Worm (Caenorhabditis elegans): ENCODE measurements around the gene col-157.

Gene col-157

DNA sequence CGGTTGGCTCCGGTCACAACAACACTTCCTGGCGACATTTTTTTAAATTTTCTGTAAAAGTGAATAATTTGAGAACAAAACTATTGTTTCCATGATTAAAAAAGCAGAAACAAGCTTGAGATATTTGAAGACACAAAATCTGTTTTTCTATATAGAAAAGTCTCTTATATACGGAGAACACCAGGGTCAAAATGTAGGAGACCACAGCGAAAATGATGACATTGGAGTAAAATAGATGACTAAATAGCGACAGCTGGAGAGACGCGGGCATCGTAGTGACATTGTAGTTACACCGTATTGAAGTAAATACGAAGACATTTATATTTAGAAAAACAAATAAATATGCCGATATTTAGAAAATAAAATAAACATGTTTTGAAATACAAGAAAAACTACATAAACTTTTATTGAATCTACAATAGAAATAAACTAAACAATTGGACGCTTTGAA lies 32.3 kb downstream of the col-157 start, which contains the start of gene sdz-8:
Gene sdz-8 (minus strand): TSS at position 51 of the 451 bp plus-strand sequence.
- no peak for TF ChIP-seq nhr-237 (tag; optimal IDR thresholded peaks at IDR 0.05)
- TF ChIP-seq drap-1 (GFP tag; optimal IDR thresholded peaks at IDR 0.05), result no peak
- no peak for TF ChIP-seq mab-5 (tag; optimal IDR thresholded peaks at IDR 0.05)
- no peak for TF ChIP-seq unc-62 (GFP tag; optimal IDR thresholded peaks at IDR 0.05)
- TF ChIP-seq elt-1 (tag; optimal IDR thresholded peaks at IDR 0.05; ENCODE audit: borderline replicate concordance, insufficient read depth), result no peak
- TF ChIP-seq mep-1 (tag; optimal IDR thresholded peaks at IDR 0.05), result no peak
- no peak for TF ChIP-seq hlh-1 (tag; optimal IDR thresholded peaks at IDR 0.05)
- no peak for TF ChIP-seq pha-4 (tag; optimal IDR thresholded peaks at IDR 0.05)
- no peak for TF ChIP-seq unc-120 (tag; optimal IDR thresholded peaks at IDR 0.05; ENCODE audit: poor library complexity, severe bottlenecking)
- TF ChIP-seq blmp-1 (tag; optimal IDR thresholded peaks at IDR 0.05), result no peak

- no peak for TF ChIP-seq elt-3 (tag; optimal IDR thresholded peaks at IDR 0.05)
Observed at ce11 chrV:11517789-11518188, 33.9 kb downstream of the col-157 start, which contains the start of gene C55A6.4. C55A6.4 (minus strand) TSS chrV:11517889.

- no peak for TF ChIP-seq bed-3 (GFP tag; optimal IDR thresholded peaks at IDR 0.05)
- TF ChIP-seq elt-3 (tag; optimal IDR thresholded peaks at IDR 0.05), result no peak
- TF ChIP-seq tbx-8 (GFP tag; optimal IDR thresholded peaks at IDR 0.05), result no peak
- no peak for TF ChIP-seq lin-13 (tag; optimal IDR thresholded peaks at IDR 0.05)
- no peak for TF ChIP-seq nhr-237 (tag; optimal IDR thresholded peaks at IDR 0.05)
- no peak for TF ChIP-seq unc-39 (tag; optimal IDR thresholded peaks at IDR 0.05)
- no peak for TF ChIP-seq elt-1 (tag; optimal IDR thresholded peaks at IDR 0.05; ENCODE audit: borderline replicate concordance, insufficient read depth)
- no peak for TF ChIP-seq lin-32 (GFP tag; optimal IDR thresholded peaks at IDR 0.05)
- TF ChIP-seq nhr-12 (tag; optimal IDR thresholded peaks at IDR 0.05), result no peak
- no peak for TF ChIP-seq mab-5 (tag; optimal IDR thresholded peaks at IDR 0.05)
- TF ChIP-seq nhr-28 (tag; optimal IDR thresholded peaks at IDR 0.05), result no peak
- TF ChIP-seq ztf-11 (tag; optimal IDR thresholded peaks at IDR 0.05), result no peak
- no peak for TF ChIP-seq flh-1 (GFP tag; optimal IDR thresholded peaks at IDR 0.05)
Observed at ce11 chrV:11520215-11520614, 36.4 kb downstream of the col-157 start, which contains the start of the genes C55A6.11 and C55A6.7. C55A6.11 (plus strand) TSS chrV:11520515. C55A6.7 (minus strand) TSS chrV:11520530.

ce11 chrV:11521448-11521847 lies 37.6 kb downstream of the col-157 start, which contains the start of gene pafo-1:
pafo-1 (plus strand) TSS chrV:11521703.
- TF ChIP-seq bed-3 (GFP tag; optimal IDR thresholded peaks at IDR 0.05) (no peak), unc-39 (tag; optimal IDR thresholded peaks at IDR 0.05) (no peak), ham-2 (GFP tag; optimal IDR thresholded peaks at IDR 0.05) (no peak), mep-1 (tag; optimal IDR thresholded peaks at IDR 0.05) (peak; percentile 80), unc-120 (tag; optimal IDR thresholded peaks at IDR 0.05; ENCODE audit: poor library complexity, severe bottlenecking) (peak; percentile 28), M03D4.4 (tag; optimal IDR thresholded peaks at IDR 0.05) (peak; percentile 76), hlh-1 (tag; optimal IDR thresholded peaks at IDR 0.05) (peak; percentile 57), nhr-12 (tag; optimal IDR thresholded peaks at IDR 0.05) (no peak), nhr-76 (tag; optimal IDR thresholded peaks at IDR 0.05) (no peak), ceh-39 (tag; optimal IDR thresholded peaks at IDR 0.05) (peak; percentile 20), unc-62 (GFP tag; optimal IDR thresholded peaks at IDR 0.05) (no peak), nhr-28 (tag; optimal IDR thresholded peaks at IDR 0.05) (no peak), zip-8 (tag; optimal IDR thresholded peaks at IDR 0.05) (no peak), mls-2 (tag; optimal IDR thresholded peaks at IDR 0.05) (no peak), drap-1 (GFP tag; optimal IDR thresholded peaks at IDR 0.05) (peak; percentile 49), ceh-43 (GFP tag; optimal IDR thresholded peaks at IDR 0.05) (peak; percentile 44), ztf-11 (tag; optimal IDR thresholded peaks at IDR 0.05) (no peak), tbx-8 (GFP tag; optimal IDR thresholded peaks at IDR 0.05) (peak; percentile 43), sem-2 (GFP tag; optimal IDR thresholded peaks at IDR 0.05) (peak; percentile 32), pha-4 (tag; optimal IDR thresholded peaks at IDR 0.05) (peak; percentile 70), mab-5 (tag; optimal IDR thresholded peaks at IDR 0.05) (no peak), lin-32 (GFP tag; optimal IDR thresholded peaks at IDR 0.05) (no peak), blmp-1 (tag; optimal IDR thresholded peaks at IDR 0.05) (no peak), nhr-2 (tag; optimal IDR thresholded peaks at IDR 0.05) (no peak), ceh-83 (GFP tag; optimal IDR thresholded peaks at IDR 0.05) (peak; percentile 19), ces-1 (GFP tag; optimal IDR thresholded peaks at IDR 0.05) (no peak), lsy-2 (tag; optimal IDR thresholded peaks at IDR 0.05) (peak; percentile 75), flh-1 (GFP tag; optimal IDR thresholded peaks at IDR 0.05) (no peak), nhr-237 (tag; optimal IDR thresholded peaks at IDR 0.05) (peak; percentile 74), sptf-1 (tag; optimal IDR thresholded peaks at IDR 0.05) (no peak), elt-3 (tag; optimal IDR thresholded peaks at IDR 0.05) (no peak), elt-1 (tag; optimal IDR thresholded peaks at IDR 0.05; ENCODE audit: borderline replicate concordance, insufficient read depth) (no peak), snpc-4 (tag; optimal IDR thresholded peaks at IDR 0.05) (no peak), lin-13 (tag; optimal IDR thresholded peaks at IDR 0.05) (peak; percentile 87), cnd-1 (tag; optimal IDR thresholded peaks at IDR 0.05) (peak; percentile 47)
